Worm (Caenorhabditis elegans) whole organism, mixed stage, embryonic: ENCODE results near the gene C53D6.6.

Experiments
- ham-2 ChIP-seq: fragments of 200-800 bp; sonication (Bioruptor generic); optimal IDR thresholded peaks from 2 replicates; lab custom pipeline; 2018; ENCODE audit warnings: mild to moderate bottlenecking, missing genetic modification characterization, missing compliant biosample characterization
- hlh-1 ChIP-seq: fragments of 150-350 bp; optimal IDR thresholded peaks from 2 replicates; lab custom pipeline; 2014; ENCODE audit warnings: missing biosample characterization, missing genetic modification reagents, missing genetic modification characterization
- unc-120 ChIP-seq: sonication (generic microtip); optimal IDR thresholded peaks from 2 replicates; lab custom pipeline; 2017; ENCODE audit warnings: missing genetic modification characterization, missing compliant biosample characterization; ENCODE audit not compliant: poor library complexity, severe bottlenecking

Gene C53D6.6

DNA sequence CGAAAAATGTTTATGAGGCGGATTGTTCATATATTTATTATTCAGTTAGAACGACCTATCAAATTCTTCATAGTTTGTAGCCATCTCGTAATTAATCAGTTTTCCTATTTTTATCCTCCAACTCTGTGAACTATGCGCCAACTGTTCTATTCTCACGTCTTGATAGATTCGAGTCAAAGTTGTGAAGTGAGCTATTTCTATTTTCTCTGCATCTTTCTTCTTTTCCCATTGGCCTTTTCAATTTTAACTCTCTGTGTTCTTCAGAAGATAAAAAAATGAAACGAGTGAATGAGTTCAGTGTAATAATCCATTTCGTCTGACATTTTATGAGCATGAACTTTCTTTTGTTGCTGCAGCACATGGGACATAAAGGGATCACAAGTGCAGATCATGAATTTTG is 54.4 kb downstream of the C53D6.6 start:
- TF ChIP-seq ham-2 (GFP tag; lab: Kevin White, UChicago) (no peak), hlh-1 (tag; lab: Kevin White, UChicago) (peak; percentile 51), unc-120 (tag; lab: Kevin White, UChicago) (peak; percentile 25)
